Fruit fly (Drosophila melanogaster) Kc167 (cell line): ENCODE measurements around the gene CG7945.

Experiments
- Myc ChIP-seq: fragments of >200 bp; optimal IDR thresholded peaks from 2 replicates; lab custom pipeline; 2017; ENCODE audit warnings: missing external identifiers
- Sin3A ChIP-seq: fragments of >200 bp; optimal IDR thresholded peaks from 2 replicates; lab custom pipeline; 2018; ENCODE audit warnings: missing external identifiers
- h ChIP-seq: fragments of >200 bp; optimal IDR thresholded peaks from 3 replicates; lab custom pipeline; 2018; ENCODE audit warnings: missing external identifiers
- insv ChIP-seq: fragments of >200 bp; optimal IDR thresholded peaks from 3 replicates; lab custom pipeline; 2018; ENCODE audit warnings: missing external identifiers
- psq ChIP-seq: fragments of >200 bp; optimal IDR thresholded peaks from 2 replicates; lab custom pipeline; 2017; ENCODE audit warnings: missing external identifiers
- ttk ChIP-seq: sonication (Bioruptor generic); optimal IDR thresholded peaks from 2 replicates; lab custom pipeline; 2017; ENCODE audit warnings: missing external identifiers

Gene CG7945

DNA sequence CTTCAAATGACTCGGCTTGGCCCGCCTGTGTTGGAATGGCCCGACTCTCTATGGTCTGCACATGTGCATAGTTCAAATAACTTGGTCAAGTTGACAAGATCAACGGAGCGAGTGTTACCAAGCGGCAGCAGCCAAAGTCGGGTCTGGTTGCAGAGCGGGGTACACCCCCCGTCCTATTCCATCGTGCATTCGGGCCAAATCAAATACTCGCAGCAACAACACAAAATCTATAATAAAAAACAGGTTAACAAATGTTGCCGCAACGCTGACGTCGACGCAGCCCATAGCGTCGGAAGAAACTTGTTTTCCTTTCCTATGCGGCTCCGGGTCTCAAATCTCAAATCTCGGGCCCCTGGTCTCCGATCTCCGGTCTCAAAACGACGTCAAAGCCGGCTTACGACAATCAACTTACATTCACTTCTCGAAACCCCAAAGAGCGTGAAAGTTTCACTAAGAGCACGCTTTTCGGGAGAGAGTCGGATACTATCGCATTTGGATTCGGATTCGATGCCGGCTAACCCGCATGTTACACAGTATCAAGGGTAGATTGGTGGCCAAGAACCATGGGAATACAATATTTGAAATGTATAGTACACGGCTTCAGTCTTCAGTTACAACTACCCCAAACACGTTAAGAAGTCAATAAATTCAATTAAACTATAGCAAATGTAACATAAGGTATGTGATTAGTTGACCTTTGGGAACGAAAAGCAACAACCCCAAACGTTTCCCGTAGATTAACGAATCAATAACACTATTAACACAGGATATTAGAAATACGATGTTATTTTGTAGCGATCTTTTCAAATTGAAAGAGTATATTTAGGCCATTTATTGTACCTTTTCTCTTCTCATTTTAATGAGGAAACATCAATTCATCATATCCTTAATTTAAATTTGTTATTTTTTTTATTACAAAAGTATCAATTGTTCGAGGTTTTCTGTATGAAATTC is 10.6 kb upstream of the CG7945 start:
- no peak for TF ChIP-seq h (lab: Kevin White, UChicago)
- no peak for TF ChIP-seq insv (lab: Kevin White, UChicago)
- no peak for TF ChIP-seq Myc (lab: Kevin White, UChicago)
- no peak for TF ChIP-seq Sin3A (lab: Kevin White, UChicago)

dm6 chr3L:15533402-15534129 is 9.6 kb upstream of the CG7945 start:
- TF ChIP-seq psq (lab: Kevin White, UChicago) (no peak), h (lab: Kevin White, UChicago) (no peak), Sin3A (lab: Kevin White, UChicago) (no peak), Myc (lab: Kevin White, UChicago) (no peak), insv (lab: Kevin White, UChicago) (no peak), ttk (lab: Kevin White, UChicago) (no peak)

dm6 chr3L:15532368-15533030 is 8.6 kb upstream of the CG7945 start:
- TF ChIP-seq Myc (lab: Kevin White, UChicago) (no peak), ttk (lab: Kevin White, UChicago) (no peak), h (lab: Kevin White, UChicago) (no peak)

DNA sequence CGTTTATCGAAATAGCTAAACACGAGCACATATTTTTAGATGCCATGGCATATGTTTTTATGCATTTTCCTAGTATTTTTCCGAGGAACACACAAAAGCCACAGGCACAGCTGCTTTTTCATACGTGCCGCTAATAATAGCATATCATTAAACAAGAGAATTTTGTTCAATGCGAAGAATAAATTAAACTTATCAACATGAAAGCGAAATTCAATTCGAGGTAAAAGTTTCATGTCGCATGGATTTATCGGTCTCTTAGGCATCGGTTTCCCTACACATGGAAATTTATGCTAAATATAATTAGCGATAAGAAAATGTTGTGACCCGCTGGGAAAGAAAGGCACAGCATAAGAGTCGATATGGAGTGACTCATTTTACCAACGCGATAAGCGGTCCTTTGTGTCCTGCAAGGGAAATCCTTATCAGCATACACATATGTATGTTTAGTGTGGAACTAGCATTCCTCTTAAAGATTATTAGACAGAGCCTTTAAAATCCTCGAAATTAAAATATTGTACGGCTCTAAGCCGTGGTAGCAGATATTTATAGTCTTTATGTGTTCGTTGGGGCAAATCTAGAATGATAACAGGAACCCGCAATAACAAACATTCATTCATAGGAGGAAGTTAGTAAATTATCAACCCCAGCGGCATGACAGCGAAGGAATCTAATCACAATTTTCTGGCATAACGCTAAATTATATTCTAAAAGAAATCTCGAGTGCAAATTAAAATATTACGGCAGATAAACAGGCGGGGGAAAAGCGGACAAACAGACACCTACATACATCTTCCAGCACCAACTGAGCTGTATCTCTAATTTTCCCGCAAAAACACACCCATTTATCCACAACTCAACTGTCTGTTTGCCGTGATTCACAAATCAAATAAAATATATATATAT is 7.7 kb upstream of the CG7945 start, which contains the start of gene CG43248:
Gene CG43248, minus strand, starts transcription at position 51 of the 903 bp plus-strand sequence.
- TF ChIP-seq insv (lab: Kevin White, UChicago) (no peak), h (lab: Kevin White, UChicago) (no peak)

- TF ChIP-seq Myc (lab: Kevin White, UChicago) (no peak), Sin3A (lab: Kevin White, UChicago) (no peak), psq (lab: Kevin White, UChicago) (no peak), h (lab: Kevin White, UChicago) (no peak), ttk (lab: Kevin White, UChicago) (no peak), insv (lab: Kevin White, UChicago) (no peak)
Measured at dm6 chr3L:15530638-15531225, 6.8 kb upstream of the CG7945 start.

- no peak for TF ChIP-seq h (lab: Kevin White, UChicago)
- no peak for TF ChIP-seq psq (lab: Kevin White, UChicago)
Measured at dm6 chr3L:15530071-15530470, 6.1 kb upstream of the CG7945 start.

- TF ChIP-seq Sin3A (lab: Kevin White, UChicago), result no peak
- no peak for TF ChIP-seq h (lab: Kevin White, UChicago)
- TF ChIP-seq ttk (lab: Kevin White, UChicago), result no peak
- no peak for TF ChIP-seq Myc (lab: Kevin White, UChicago)
- no peak for TF ChIP-seq psq (lab: Kevin White, UChicago)
- TF ChIP-seq insv (lab: Kevin White, UChicago), result no peak
Measured at dm6 chr3L:15529143-15529542, 5.2 kb upstream of the CG7945 start, which contains the start of gene obst-H. obst-H (minus strand) TSS chr3L:15529243.

DNA sequence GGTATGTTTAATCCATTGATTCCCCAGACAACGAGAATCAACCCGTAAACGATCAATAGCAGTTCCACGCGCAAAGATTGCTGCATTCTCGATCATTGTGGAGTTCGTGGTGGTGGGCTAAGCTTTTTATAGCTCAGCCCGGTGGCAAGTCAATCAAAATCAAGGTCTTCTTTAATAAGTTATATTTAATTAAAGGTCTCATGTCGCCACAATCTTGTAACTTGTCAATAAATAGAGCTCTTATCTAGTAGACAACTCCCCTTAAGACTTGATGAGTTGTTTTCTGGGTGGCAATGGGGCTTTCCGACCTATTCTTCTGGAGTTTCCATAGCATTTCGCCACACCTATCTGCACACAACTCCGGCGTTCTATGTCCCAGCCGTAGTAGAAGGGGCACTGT is 4.2 kb upstream of the CG7945 start, which contains the start of gene CG42728:
Gene CG42728, minus strand, starts transcription at position 101 of the 400 bp plus-strand sequence.
- no peak for TF ChIP-seq Sin3A (lab: Kevin White, UChicago)
- TF ChIP-seq psq (lab: Kevin White, UChicago), result no peak
- TF ChIP-seq Myc (lab: Kevin White, UChicago), result no peak
- no peak for TF ChIP-seq ttk (lab: Kevin White, UChicago)
- no peak for TF ChIP-seq h (lab: Kevin White, UChicago)
- TF ChIP-seq insv (lab: Kevin White, UChicago), result no peak

DNA sequence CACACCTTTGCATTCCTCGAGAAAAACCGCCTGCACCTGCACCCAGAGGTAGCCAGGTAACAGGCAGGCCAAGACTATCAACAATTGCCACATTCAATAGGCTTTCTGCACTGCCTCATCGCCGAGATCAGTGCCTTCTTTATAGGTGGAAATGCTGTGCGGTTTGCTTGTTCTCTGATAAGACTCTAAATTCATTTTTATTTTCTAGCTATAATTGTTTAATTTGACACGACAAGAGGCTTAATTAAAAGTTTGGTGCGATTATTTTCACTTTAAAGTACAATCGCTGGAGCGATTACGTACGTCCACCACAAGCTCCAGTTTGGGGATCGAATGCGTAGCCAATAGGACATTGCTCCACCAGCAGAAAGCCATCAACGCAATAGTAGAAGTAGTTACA is 3.5 kb upstream of the CG7945 start, which contains the start of gene CG42729:
Gene CG42729, minus strand, starts transcription at position 101 of the 400 bp plus-strand sequence.
- TF ChIP-seq insv (lab: Kevin White, UChicago) (no peak), Sin3A (lab: Kevin White, UChicago) (no peak), psq (lab: Kevin White, UChicago) (no peak), Myc (lab: Kevin White, UChicago) (no peak), ttk (lab: Kevin White, UChicago) (no peak), h (lab: Kevin White, UChicago) (no peak)

- TF ChIP-seq h (lab: Kevin White, UChicago), result no peak
Measured at dm6 chr3L:15526712-15527111, 2.8 kb upstream of the CG7945 start, which contains the start of gene CG33985. CG33985 (minus strand) TSS chr3L:15526812.
